Worm (Caenorhabditis elegans): ENCODE measurements around the gene C50C3.19.

C50C3.19 gene

DNA sequence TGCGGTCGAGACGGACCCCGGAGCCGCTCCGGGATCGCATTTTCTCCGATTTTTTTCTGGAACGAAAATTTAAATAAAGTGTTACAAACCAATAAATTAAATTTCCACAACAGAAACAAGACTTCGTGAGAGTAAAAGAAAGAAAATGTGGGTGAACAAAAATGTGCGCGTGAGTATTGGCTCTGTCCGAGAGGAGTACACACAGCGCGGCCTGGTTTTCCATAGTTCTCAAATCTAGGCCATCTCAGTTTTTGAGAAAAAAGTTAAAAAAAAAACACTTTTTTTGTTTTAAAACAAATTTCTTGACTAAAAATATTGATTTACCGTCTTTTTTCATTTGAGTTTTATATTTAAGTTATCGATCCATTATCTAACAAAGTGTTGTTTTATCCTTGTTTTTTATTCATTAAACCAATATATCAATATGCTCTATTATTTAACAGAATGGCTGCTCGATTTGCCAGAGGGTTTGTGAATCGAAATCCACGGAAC is 46.0 kb upstream of the C50C3.19 start, which contains the start of the genes C14B9.8 and mrpl-18 (continued):
- no peak for TF ChIP-seq C17E4.6 (GFP tag; IDR thresholded peaks at IDR 0.05)
- no peak for TF ChIP-seq Y53G8AR.9 (GFP tag; conservative IDR thresholded peaks at IDR 0.05)
- no peak for TF ChIP-seq lin-26 (GFP tag; IDR thresholded peaks at IDR 0.05)
- no peak for TF ChIP-seq ceh-58 (GFP tag; IDR thresholded peaks at IDR 0.05)
- no peak for TF ChIP-seq ama-1 (optimal IDR thresholded peaks at IDR 0.05)
- no peak for TF ChIP-seq ama-1 (GFP tag; optimal IDR thresholded peaks at IDR 0.05)
- TF ChIP-seq ceh-91 (GFP tag; IDR thresholded peaks at IDR 0.05) = no peak
- no peak for TF ChIP-seq ztf-26 (tag; optimal IDR thresholded peaks at IDR 0.05)
- no peak for TF ChIP-seq madf-8 (GFP tag; conservative IDR thresholded peaks at IDR 0.05)
- TF ChIP-seq tbp1 (GFP tag; optimal IDR thresholded peaks at IDR 0.05) = no peak
- TF ChIP-seq F55B11.4 (tag; optimal IDR thresholded peaks at IDR 0.05; ENCODE audit: borderline replicate concordance, insufficient read depth) = no peak
- TF ChIP-seq F33H1.4 (GFP tag; IDR thresholded peaks at IDR 0.05) = peak; percentile 55
- TF ChIP-seq egl-44 (GFP tag; IDR thresholded peaks at IDR 0.05) = no peak
- no peak for TF ChIP-seq Y56A3A.18 (GFP tag; IDR thresholded peaks at IDR 0.05)
- no peak for TF ChIP-seq chd-7 (tag; optimal IDR thresholded peaks at IDR 0.05)
- no peak for TF ChIP-seq bed-1 (GFP tag; IDR thresholded peaks at IDR 0.05)
- TF ChIP-seq K11D2.4 (GFP tag; IDR thresholded peaks at IDR 0.05) = 0 out of 2 replicates have a peak, but pooled peaks have one; percentile 18
- 0 out of 2 replicates have a peak, but pooled peaks have one; percentile 31 for TF ChIP-seq bed-2 (GFP tag; IDR thresholded peaks at IDR 0.05)
- TF ChIP-seq C06A6.2 (GFP tag; conservative IDR thresholded peaks at IDR 0.05) = no peak
- TF ChIP-seq sptf-2 (GFP tag; optimal IDR thresholded peaks at IDR 0.05) = no peak
- no peak for TF ChIP-seq attf-5 (GFP tag; optimal IDR thresholded peaks at IDR 0.05)
- no peak for TF ChIP-seq ceh-79 (tag; optimal IDR thresholded peaks at IDR 0.05)
- TF ChIP-seq madf-3 (GFP tag; IDR thresholded peaks at IDR 0.05) = 0 out of 2 replicates have a peak, but pooled peaks have one; percentile 14
- TF ChIP-seq somi-1 (GFP tag; optimal IDR thresholded peaks at IDR 0.05) = no peak
- no peak for TF ChIP-seq attf-6 (GFP tag; IDR thresholded peaks at IDR 0.05)
- no peak for TF ChIP-seq hsf-1 (GFP tag; IDR thresholded peaks at IDR 0.05)
- no peak for TF ChIP-seq Y67H2A.10 (GFP tag; conservative IDR thresholded peaks at IDR 0.05)
- TF ChIP-seq nhr-27 (tag; optimal IDR thresholded peaks at IDR 0.05) = no peak
- TF ChIP-seq unc-130 (GFP tag; optimal IDR thresholded peaks at IDR 0.05) = peak; percentile 73
- peak; percentile 38 for TF ChIP-seq ceh-27 (GFP tag; optimal IDR thresholded peaks at IDR 0.05)
- no peak for TF ChIP-seq F37B4.10 (GFP tag; IDR thresholded peaks at IDR 0.05)
- TF ChIP-seq ztf-28 (GFP tag; IDR thresholded peaks at IDR 0.05) = no peak
- TF ChIP-seq lir-1 (GFP tag; conservative IDR thresholded peaks at IDR 0.05) = peak; percentile 55
- peak; percentile 11 for TF ChIP-seq lin-54 (GFP tag; optimal IDR thresholded peaks at IDR 0.05)
- no peak; the same call in 1 of the 2 replicates for TF ChIP-seq let-526 (GFP tag; IDR thresholded peaks at IDR 0.05)
- TF ChIP-seq athp-1 (tag; optimal IDR thresholded peaks at IDR 0.05) = no peak
- peak; percentile 27 for TF ChIP-seq lsl-1 (GFP tag; optimal IDR thresholded peaks at IDR 0.05)
- no peak for TF ChIP-seq F39B2.1 (GFP tag; IDR thresholded peaks at IDR 0.05)
- no peak for TF ChIP-seq T07F8.4 (tag; optimal IDR thresholded peaks at IDR 0.05)
- TF ChIP-seq ekl-4 (GFP tag; IDR thresholded peaks at IDR 0.05) = 0 out of 2 replicates have a peak, but pooled peaks have one; percentile 32
- TF ChIP-seq aptf-3 (GFP tag; IDR thresholded peaks at IDR 0.05) = no peak
- TF ChIP-seq ztf-22 (GFP tag; optimal IDR thresholded peaks at IDR 0.05) = no peak
- peak; percentile 51; the same call in 1 of the 2 replicates for TF ChIP-seq rcor-1 (GFP tag; IDR thresholded peaks at IDR 0.05)
- no peak for TF ChIP-seq Y79H2A.3 (GFP tag; conservative IDR thresholded peaks at IDR 0.05)
- no peak for TF ChIP-seq B0019.2 (GFP tag; conservative IDR thresholded peaks at IDR 0.05)
- no peak for TF ChIP-seq die-1 (tag; optimal IDR thresholded peaks at IDR 0.05)
- TF ChIP-seq D2030.7 (GFP tag; IDR thresholded peaks at IDR 0.05) = peak; percentile 46; the same call in 1 of the 2 replicates
- TF ChIP-seq hlh-26 (GFP tag; conservative IDR thresholded peaks at IDR 0.05) = no peak
- peak; percentile 16 for TF ChIP-seq F23B12.7 (tag; optimal IDR thresholded peaks at IDR 0.05; ENCODE audit: insufficient read depth)

Measured in whole organism, young adult.